Fruit fly (Drosophila melanogaster): Measurements from ENCODE around the gene Ir64a.

Ir64a gene

DNA sequence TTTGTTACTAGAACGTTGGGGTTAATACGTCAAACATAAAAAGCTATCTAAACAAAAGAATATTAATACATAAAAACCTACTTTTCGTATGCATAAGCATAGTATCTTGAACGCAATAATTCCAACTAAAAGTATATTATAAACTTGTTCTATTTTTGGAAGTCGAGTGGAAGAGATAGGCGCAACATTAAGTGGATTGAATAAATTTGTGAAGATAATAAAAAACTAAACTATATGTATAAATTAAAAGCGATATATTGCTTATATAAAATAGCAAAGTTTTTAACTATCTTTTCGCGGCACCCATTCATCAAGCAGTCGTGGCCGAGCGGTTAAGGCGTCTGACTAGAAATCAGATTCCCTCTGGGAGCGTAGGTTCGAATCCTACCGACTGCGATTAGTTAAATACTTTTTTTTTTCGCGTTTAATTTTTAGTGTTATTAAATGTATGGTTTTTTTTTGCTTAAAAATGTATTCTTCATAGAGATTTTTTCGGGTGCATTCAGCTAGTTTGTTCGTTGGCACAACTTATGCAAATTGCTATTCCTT is 40.8 kb downstream of the Ir64a start:
- TF ChIP-seq usp (GFP tag; optimal IDR thresholded peaks at IDR 0.05): no peak
- no peak for TF ChIP-seq psq (optimal IDR thresholded peaks at IDR 0.05)
- TF ChIP-seq CG8478 (optimal IDR thresholded peaks at IDR 0.05): no peak
- no peak for TF ChIP-seq Dll (optimal IDR thresholded peaks at IDR 0.05)
- TF ChIP-seq pan (optimal IDR thresholded peaks at IDR 0.05): no peak

- no peak for TF ChIP-seq usp (GFP tag; optimal IDR thresholded peaks at IDR 0.05)
- TF ChIP-seq Dll (optimal IDR thresholded peaks at IDR 0.05): no peak
- no peak for TF ChIP-seq CG8478 (optimal IDR thresholded peaks at IDR 0.05)
- no peak for TF ChIP-seq psq (optimal IDR thresholded peaks at IDR 0.05)
- TF ChIP-seq EcR (GFP tag; optimal IDR thresholded peaks at IDR 0.05): no peak
- TF ChIP-seq pan (optimal IDR thresholded peaks at IDR 0.05): no peak
These were observed 53.2 kb downstream of the Ir64a start for dm6 chr3L:5329460-5329859.
